Worm (Caenorhabditis elegans) whole organism, late embryonic: ENCODE data around the gene str-196.

Experiments used
- ama-1 ChIP-seq: fragments of 150-350 bp; optimal IDR thresholded peaks from 2 replicates; lab custom pipeline; 2014
- dmd-4 ChIP-seq: sonication (generic microtip); optimal IDR thresholded peaks from 2 replicates; lab custom pipeline; 2016; ENCODE audit warnings: borderline replicate concordance, missing genetic modification characterization, missing compliant biosample characterization
- elt-2 ChIP-seq: sonication (generic microtip); optimal IDR thresholded peaks from 2 replicates; lab custom pipeline; 2016; ENCODE audit warnings: missing genetic modification reagents, missing genetic modification characterization, missing compliant biosample characterization
- ets-4 ChIP-seq: sonication (generic microtip); optimal IDR thresholded peaks from 2 replicates; lab custom pipeline; 2016; ENCODE audit warnings: missing genetic modification characterization, missing compliant biosample characterization
- eyg-1 ChIP-seq: sonication (generic microtip); optimal IDR thresholded peaks from 2 replicates; lab custom pipeline; 2016; ENCODE audit warnings: missing genotype, missing genetic modification characterization, missing compliant biosample characterization
- fkh-10 ChIP-seq: fragments of 150-350 bp; optimal IDR thresholded peaks from 2 replicates; lab custom pipeline; 2014; ENCODE audit warnings: missing biosample characterization, missing genetic modification reagents, missing genetic modification characterization
- nhr-232 ChIP-seq: sonication (generic microtip); optimal IDR thresholded peaks from 2 replicates; lab custom pipeline; 2016; ENCODE audit warnings: missing genetic modification characterization, missing compliant biosample characterization
- pha-4 ChIP-seq: fragments of 150-350 bp; optimal IDR thresholded peaks from 2 replicates; lab custom pipeline; 2018; ENCODE audit warnings: missing biosample characterization, missing genetic modification reagents, missing genetic modification characterization
- pqm-1 ChIP-seq: sonication (generic microtip); optimal IDR thresholded peaks from 2 replicates; lab custom pipeline; 2016; ENCODE audit warnings: missing genetic modification characterization, missing compliant biosample characterization
- pros-1 ChIP-seq: fragments of 150-350 bp; optimal IDR thresholded peaks from 2 replicates; lab custom pipeline; 2014; ENCODE audit warnings: missing biosample characterization, missing genetic modification reagents, missing genetic modification characterization

ce11 chrV:543169-543568 is 51.6 kb downstream of the str-196 start, which contains the start of gene C14C6.3:
- TF ChIP-seq pqm-1 (tag; lab: Kevin White, UChicago) (no peak), fkh-10 (no peak), eyg-1 (tag; lab: Kevin White, UChicago) (no peak), nhr-232 (tag; lab: Kevin White, UChicago) (no peak), pros-1 (no peak), elt-2 (no peak), ama-1 (no peak), dmd-4 (no peak), pha-4 (no peak), ets-4 (tag; lab: Kevin White, UChicago) (no peak)
